Fruit fly (Drosophila melanogaster): ENCODE data around the gene CG17917.

CG17917 gene

dm6 chr3R:6382733-6383465 is 41.1 kb downstream of the CG17917 start, which contains the start of gene gzl (continued):
- TF ChIP-seq CG11456 (GFP tag; IDR thresholded peaks at IDR 0.05) (no peak), CG1024 (GFP tag; IDR thresholded peaks at IDR 0.05) (no peak), tgo (GFP tag; IDR thresholded peaks at IDR 0.05) (no peak), CG14710 (tag; optimal IDR thresholded peaks at IDR 0.05) (peak; percentile 42), cg (GFP tag; optimal IDR thresholded peaks at IDR 0.05) (peak; percentile 93), PHDP (tag; optimal IDR thresholded peaks at IDR 0.05) (no peak), br (optimal IDR thresholded peaks at IDR 0.05) (no peak), CG32532 (GFP tag; IDR thresholded peaks at IDR 0.05) (0 out of 2 replicates have a peak, but pooled peaks have one; percentile 16), NC2α (GFP tag; optimal IDR thresholded peaks at IDR 0.05) (no peak), CG16813 (GFP tag; IDR thresholded peaks at IDR 0.05; ENCODE audit: partially characterized antibody) (peak; percentile 97), Nf-YB (GFP tag; optimal IDR thresholded peaks at IDR 0.05) (no peak), slbo (GFP tag; IDR thresholded peaks at IDR 0.05) (peak; percentile 13; the same call in 1 of the 2 replicates), chinmo (GFP tag; IDR thresholded peaks at IDR 0.05; ENCODE audit: partially characterized antibody) (peak; percentile 97), CG3163 (GFP tag; optimal IDR thresholded peaks at IDR 0.05) (no peak), Dll (GFP tag; IDR thresholded peaks at IDR 0.05; ENCODE audit: partially characterized antibody) (peak; percentile 94), z (GFP tag; IDR thresholded peaks at IDR 0.05) (no peak), CG10267 (tag; optimal IDR thresholded peaks at IDR 0.05) (peak; percentile 39), cwo (GFP tag; optimal IDR thresholded peaks at IDR 0.05) (peak; percentile 35), CG30020 (tag; optimal IDR thresholded peaks at IDR 0.05) (peak; percentile 39), E2f2 (GFP tag; IDR thresholded peaks at IDR 0.05) (peak; percentile 70), CG31441 (GFP tag; IDR thresholded peaks at IDR 0.05) (no peak), Eip74EF (GFP tag; optimal IDR thresholded peaks at IDR 0.05) (no peak), lbe (GFP tag; optimal IDR thresholded peaks at IDR 0.05) (peak; percentile 46), gro (GFP tag; optimal IDR thresholded peaks at IDR 0.05) (peak; percentile 36), CG17829 (tag; optimal IDR thresholded peaks at IDR 0.05) (peak; percentile 21), CG14860 (GFP tag; IDR thresholded peaks at IDR 0.05; ENCODE audit: partially characterized antibody) (peak; percentile 96), nmo (GFP tag; optimal IDR thresholded peaks at IDR 0.05) (peak; percentile 28), CG18764 (GFP tag; optimal IDR thresholded peaks at IDR 0.05) (no peak), hbn (GFP tag; IDR thresholded peaks at IDR 0.05; ENCODE audit: partially characterized antibody) (peak; percentile 97), D (optimal IDR thresholded peaks at IDR 0.05) (peak; percentile 66), D (GFP tag; optimal IDR thresholded peaks at IDR 0.05) (no peak), Adf1 (GFP tag; IDR thresholded peaks at IDR 0.05) (peak; percentile 30; the same call in 1 of the 2 replicates), bbx (GFP tag; IDR thresholded peaks at IDR 0.05; ENCODE audit: partially characterized antibody) (peak; percentile 99), lab (GFP tag; optimal IDR thresholded peaks at IDR 0.05) (no peak), CG34224 (GFP tag; IDR thresholded peaks at IDR 0.05; ENCODE audit: partially characterized antibody) (peak; percentile 96), YL-1 (GFP tag; optimal IDR thresholded peaks at IDR 0.05) (peak; percentile 72), hb (GFP tag; IDR thresholded peaks at IDR 0.05; ENCODE audit: partially characterized antibody) (peak; percentile 94), jumu (GFP tag; optimal IDR thresholded peaks at IDR 0.05) (no peak), ac (GFP tag; optimal IDR thresholded peaks at IDR 0.05) (no peak), CG13287 (GFP tag; IDR thresholded peaks at IDR 0.05; ENCODE audit: partially characterized antibody) (peak; percentile 97), tin (GFP tag; optimal IDR thresholded peaks at IDR 0.05) (no peak), pzg (GFP tag; optimal IDR thresholded peaks at IDR 0.05) (peak; percentile 77), Opbp (GFP tag; IDR thresholded peaks at IDR 0.05; ENCODE audit: partially characterized antibody) (peak; percentile 98), CG6272 (GFP tag; IDR thresholded peaks at IDR 0.05) (peak; percentile 36; the same call in 1 of the 2 replicates), schlank (tag; optimal IDR thresholded peaks at IDR 0.05) (no peak), Dp (GFP tag; optimal IDR thresholded peaks at IDR 0.05) (peak; percentile 64), Dek (tag; optimal IDR thresholded peaks at IDR 0.05) (no peak), CG3995 (GFP tag; optimal IDR thresholded peaks at IDR 0.05) (peak; percentile 93)
